Fruit fly (Drosophila melanogaster): ENCODE data around the gene pkm.
A peak's percentile ranks its signal among the peaks of the same experiment; 100 is the strongest.

DNA sequence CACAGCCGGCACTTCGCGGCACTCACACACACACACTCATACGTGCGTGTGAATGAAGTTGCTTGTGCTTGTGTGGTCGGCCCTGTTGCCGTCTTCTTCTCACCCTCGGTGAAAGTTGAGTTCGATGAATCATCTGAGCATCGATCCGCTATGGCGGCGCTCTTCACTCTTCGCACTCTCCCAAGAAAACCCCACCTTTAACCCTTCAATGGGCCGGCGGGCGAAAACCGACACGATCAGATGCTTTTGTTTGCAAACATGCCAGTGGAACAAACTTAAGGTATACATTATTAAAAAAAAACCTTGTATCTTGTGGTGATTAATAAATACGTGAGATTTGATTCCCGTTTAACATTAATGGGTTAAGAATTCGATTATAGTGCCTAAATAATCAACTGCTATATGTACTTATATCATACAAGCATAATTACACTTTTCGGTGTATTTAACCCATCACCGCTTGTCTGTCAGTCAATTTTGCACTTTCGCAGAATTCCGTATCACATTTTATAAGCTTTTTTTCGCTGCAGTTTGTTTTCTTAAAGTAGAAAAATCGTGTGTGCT lies 16.9 kb upstream of the pkm start:
- no peak for TF ChIP-seq D1 (tag; optimal IDR thresholded peaks at IDR 0.05)
- peak; percentile 6 for TF ChIP-seq Snoo (tag; optimal IDR thresholded peaks at IDR 0.05)
- TF ChIP-seq CG4496 (GFP tag; IDR thresholded peaks at IDR 0.05), result peak; percentile 31; the same call in 2 of the 3 replicates
- no peak for TF ChIP-seq gl (tag; optimal IDR thresholded peaks at IDR 0.05)
- TF ChIP-seq CG10348 (GFP tag; IDR thresholded peaks at IDR 0.05), result no peak
- TF ChIP-seq fd96Ca (GFP tag; IDR thresholded peaks at IDR 0.05), result peak; percentile 49; the same call in 1 of the 3 replicates

Measured in whole organism, pupa.